Worm (Caenorhabditis elegans) whole organism, L3 larva: ENCODE results near the gene uaf-1.

Source experiments
- R02D3.7 ChIP-seq: fragments of 150-350 bp; optimal IDR thresholded peaks from 2 replicates; lab custom pipeline; 2014; ENCODE audit warnings: missing biosample characterization, missing genetic modification characterization
- ZK546.5 ChIP-seq: sonication (generic microtip); optimal IDR thresholded peaks from 2 replicates; lab custom pipeline; 2017; ENCODE audit warnings: missing biosample characterization, missing genetic modification characterization
- aly-2 ChIP-seq: fragments of 150-350 bp; optimal IDR thresholded peaks from 2 replicates; lab custom pipeline; 2014; ENCODE audit warnings: missing biosample characterization, missing genetic modification characterization
- ama-1 ChIP-seq: fragments of 150-350 bp; optimal IDR thresholded peaks from 2 replicates; lab custom pipeline; 2018
- ceh-28 ChIP-seq: fragments of 150-350 bp; optimal IDR thresholded peaks from 2 replicates; lab custom pipeline; 2014; ENCODE audit warnings: missing biosample characterization, missing genetic modification reagents, missing genetic modification characterization
- ceh-82 ChIP-seq: fragments of 150-350 bp; optimal IDR thresholded peaks from 2 replicates; lab custom pipeline; 2014; ENCODE audit warnings: missing biosample characterization, missing genetic modification characterization
- ceh-9 ChIP-seq: sonication (generic microtip); optimal IDR thresholded peaks from 2 replicates; lab custom pipeline; 2018; ENCODE audit warnings: missing biosample characterization, missing genetic modification characterization
- elt-1 ChIP-seq: fragments of 150-350 bp; optimal IDR thresholded peaks from 2 replicates; lab custom pipeline; 2014; ENCODE audit warnings: missing biosample characterization, missing genetic modification characterization
- elt-2 ChIP-seq: sonication (generic microtip); optimal IDR thresholded peaks from 2 replicates; lab custom pipeline; 2016; ENCODE audit warnings: missing genetic modification reagents, mild to moderate bottlenecking, missing genetic modification characterization, missing compliant biosample characterization
- elt-3 ChIP-seq, 3 experiments: fragments of 150-350 bp in 1 of 3; sonication (generic microtip) in 2 of 3; optimal IDR thresholded peaks; 2 replicates in 2 of 3; 4 replicates in 1 of 3; lab custom pipeline; 2014 to 2017; ENCODE audit warnings: missing biosample characterization in 3 of 3, missing genetic modification characterization in 3 of 3
- fos-1 ChIP-seq: fragments of 150-350 bp; optimal IDR thresholded peaks from 2 replicates; lab custom pipeline; 2014; ENCODE audit warnings: missing biosample characterization, missing genetic modification characterization
- hmg-11 ChIP-seq: sonication (generic microtip); optimal IDR thresholded peaks from 2 replicates; lab custom pipeline; 2016; ENCODE audit warnings: missing genetic modification characterization, missing compliant biosample characterization
- jun-1 ChIP-seq: fragments of 150-350 bp; optimal IDR thresholded peaks from 2 replicates; lab custom pipeline; 2014; ENCODE audit warnings: missing biosample characterization, missing genetic modification reagents, missing genetic modification characterization
- lin-15B ChIP-seq: fragments of 150-350 bp; optimal IDR thresholded peaks from 2 replicates; lab custom pipeline; 2014; ENCODE audit warnings: missing biosample characterization, missing genetic modification characterization
- lin-39 ChIP-seq: fragments of 150-350 bp; optimal IDR thresholded peaks from 2 replicates; lab custom pipeline; 2018; ENCODE audit warnings: missing biosample characterization, missing genetic modification reagents, missing genetic modification characterization
- lsy-12 ChIP-seq: sonication (generic microtip); optimal IDR thresholded peaks from 2 replicates; lab custom pipeline; 2016; ENCODE audit warnings: mild to moderate bottlenecking, missing genetic modification characterization, missing compliant biosample characterization
- mdl-1 ChIP-seq: fragments of 150-350 bp; optimal IDR thresholded peaks from 2 replicates; lab custom pipeline; 2014; ENCODE audit warnings: missing biosample characterization, missing genetic modification characterization
- mml-1 ChIP-seq: fragments of 150-350 bp; sonication (generic microtip); optimal IDR thresholded peaks from 3 replicates; lab custom pipeline; 2014; ENCODE audit warnings: missing biosample characterization, missing genetic modification characterization
- nhr-11 ChIP-seq: fragments of 150-350 bp; optimal IDR thresholded peaks from 2 replicates; lab custom pipeline; 2014; ENCODE audit warnings: missing biosample characterization, missing genetic modification characterization
- nhr-12 ChIP-seq: fragments of 150-350 bp; optimal IDR thresholded peaks from 2 replicates; lab custom pipeline; 2014; ENCODE audit warnings: missing biosample characterization, missing genetic modification characterization
- nhr-23 ChIP-seq: fragments of 150-350 bp; optimal IDR thresholded peaks from 2 replicates; lab custom pipeline; 2014; ENCODE audit warnings: missing biosample characterization, missing genetic modification reagents, missing genetic modification characterization
- nhr-237 ChIP-seq: fragments of 150-350 bp; optimal IDR thresholded peaks from 2 replicates; lab custom pipeline; 2014; ENCODE audit warnings: missing biosample characterization, missing genetic modification characterization
- nhr-43 ChIP-seq: sonication (generic microtip); optimal IDR thresholded peaks from 2 replicates; lab custom pipeline; 2016; ENCODE audit warnings: mild to moderate bottlenecking, missing genetic modification characterization, missing compliant biosample characterization; ENCODE audit not compliant: poor library complexity, severe bottlenecking
- nhr-77 ChIP-seq: fragments of 150-350 bp; optimal IDR thresholded peaks from 2 replicates; lab custom pipeline; 2014; ENCODE audit warnings: missing biosample characterization, missing genetic modification characterization
- pha-4 ChIP-seq: fragments of 150-350 bp; optimal IDR thresholded peaks from 2 replicates; lab custom pipeline; 2014; ENCODE audit warnings: missing biosample characterization, missing genetic modification reagents, missing genetic modification characterization
- pqm-1 ChIP-seq: fragments of 150-350 bp; optimal IDR thresholded peaks from 2 replicates; lab custom pipeline; 2017; ENCODE audit warnings: missing biosample characterization, missing genetic modification characterization, inconsistent platforms
- sea-2 ChIP-seq: fragments of 150-350 bp; sonication (generic microtip); optimal IDR thresholded peaks from 4 replicates; lab custom pipeline; 2014; ENCODE audit warnings: missing biosample characterization, missing genetic modification reagents, missing genetic modification characterization
- skn-1 ChIP-seq: fragments of 150-350 bp; optimal IDR thresholded peaks from 2 replicates; lab custom pipeline; 2014; ENCODE audit warnings: missing biosample characterization, missing genetic modification characterization
- zag-1 ChIP-seq: fragments of 150-350 bp; optimal IDR thresholded peaks from 2 replicates; lab custom pipeline; 2014; ENCODE audit warnings: missing biosample characterization, missing genetic modification characterization

The uaf-1 gene

ce11 chrIII:1030965-1031364, 45.4 kb downstream of the uaf-1 start, which contains the start of the genes clc-26 and E_BE45912.2:
TSS of gene clc-26 (minus strand) at chrIII:1031065.
TSS of gene E_BE45912.2 (minus strand) at chrIII:1031103.
- TF ChIP-seq hmg-11 (tag; lab: Kevin White, UChicago) (no peak), nhr-11 (tag; lab: Kevin White, UChicago) (no peak), nhr-23 (no peak), ZK546.5 (tag; lab: Kevin White, UChicago) (no peak), elt-1 (tag; lab: Kevin White, UChicago) (no peak), nhr-237 (tag; lab: Kevin White, UChicago) (no peak), ama-1 (no peak), ceh-82 (no peak)

ce11 chrIII:1028233-1028632, 48.1 kb downstream of the uaf-1 start:
- TF ChIP-seq pha-4 (tag; lab: Kevin White, UChicago) (no peak), jun-1 (tag; lab: Kevin White, UChicago) (peak; percentile 19), pqm-1 (peak; percentile 43), aly-2 (tag; lab: Kevin White, UChicago) (no peak), lsy-12 (no peak), ceh-9 (no peak), elt-3 (tag; optimal IDR thresholded peaks at IDR 0.05; lab: Kevin White, UChicago) (no peak), hmg-11 (tag; lab: Kevin White, UChicago) (no peak), ama-1 (no peak), nhr-77 (tag; lab: Kevin White, UChicago) (no peak), R02D3.7 (tag; lab: Kevin White, UChicago) (no peak), mml-1 (no peak), elt-2 (tag; lab: Kevin White, UChicago) (peak; percentile 76)

- TF ChIP-seq elt-2 (tag; lab: Kevin White, UChicago) (peak; percentile 33), mml-1 (no peak)
Observed at ce11 chrIII:1026261-1026660, 50.1 kb downstream of the uaf-1 start, which contains the start of gene clc-25. TSS of gene clc-25 (minus strand) at chrIII:1026361.

- TF ChIP-seq ZK546.5 (tag; lab: Kevin White, UChicago) (no peak), elt-2 (tag; lab: Kevin White, UChicago) (peak; percentile 65), nhr-23 (no peak), zag-1 (tag; lab: Kevin White, UChicago) (no peak), skn-1 (no peak)
Observed at ce11 chrIII:1020732-1021131, 55.6 kb downstream of the uaf-1 start, which contains the start of gene clc-23. TSS of gene clc-23 (plus strand) at chrIII:1020954.

- no peak for TF ChIP-seq nhr-23
- TF ChIP-seq pha-4 (tag; lab: Kevin White, UChicago) = no peak
- no peak for TF ChIP-seq fos-1 (tag; lab: Kevin White, UChicago)
- TF ChIP-seq sea-2 (GFP tag; lab: Kevin White, UChicago) = no peak
- no peak for TF ChIP-seq lin-15B
- no peak for TF ChIP-seq ceh-28 (tag; lab: Kevin White, UChicago)
- no peak for TF ChIP-seq nhr-12
- TF ChIP-seq nhr-43 (tag; lab: Kevin White, UChicago) = no peak
- TF ChIP-seq R02D3.7 (tag; lab: Kevin White, UChicago) = no peak
- TF ChIP-seq elt-1 (tag; lab: Kevin White, UChicago) = no peak
- TF ChIP-seq mdl-1 (tag; lab: Kevin White, UChicago) = no peak
- no peak for TF ChIP-seq lin-39 (tag; lab: Kevin White, UChicago)
Observed at ce11 chrIII:1016080-1016479, 60.3 kb downstream of the uaf-1 start, which contains the start of gene Y34F4.3. TSS of gene Y34F4.3 (minus strand) at chrIII:1016180.
